Worm (Caenorhabditis elegans) whole organism, late embryonic: Measurements from ENCODE around the gene R08F11.4.

Source experiments
- F13H6.1 ChIP-seq: sonication (generic microtip); optimal IDR thresholded peaks from 2 replicates; lab custom pipeline; 2016; ENCODE audit warnings: missing genetic modification characterization, missing compliant biosample characterization
- ahr-1 ChIP-seq: sonication (generic microtip); optimal IDR thresholded peaks from 2 replicates; lab custom pipeline; 2016; ENCODE audit warnings: missing genetic modification characterization, missing compliant biosample characterization
- ama-1 ChIP-seq: fragments of 150-350 bp; optimal IDR thresholded peaks from 2 replicates; lab custom pipeline; 2014
- ceh-14 ChIP-seq: sonication (generic microtip); optimal IDR thresholded peaks from 2 replicates; lab custom pipeline; 2016; ENCODE audit warnings: missing genotype, missing genetic modification characterization, missing compliant biosample characterization
- lin-11 ChIP-seq: fragments of 200-800 bp; sonication (Bioruptor generic); optimal IDR thresholded peaks from 2 replicates; lab custom pipeline; 2018; ENCODE audit warnings: mild to moderate bottlenecking, missing genetic modification characterization, missing compliant biosample characterization
- nhr-11 ChIP-seq: fragments of 150-350 bp; optimal IDR thresholded peaks from 2 replicates; lab custom pipeline; 2014; ENCODE audit warnings: missing biosample characterization, missing genetic modification characterization
- npax-4 ChIP-seq: sonication (generic microtip); optimal IDR thresholded peaks from 2 replicates; lab custom pipeline; 2016; ENCODE audit warnings: missing genetic modification characterization, missing compliant biosample characterization
- pha-4 ChIP-seq: fragments of 150-350 bp; optimal IDR thresholded peaks from 2 replicates; lab custom pipeline; 2018; ENCODE audit warnings: missing biosample characterization, missing genetic modification reagents, missing genetic modification characterization
- tbx-2 ChIP-seq: sonication (generic microtip); optimal IDR thresholded peaks from 2 replicates; lab custom pipeline; 2016; ENCODE audit warnings: missing genetic modification characterization, missing compliant biosample characterization
- tbx-7 ChIP-seq: sonication (generic microtip); optimal IDR thresholded peaks from 2 replicates; lab custom pipeline; 2016; ENCODE audit warnings: missing genotype, missing genetic modification characterization, missing compliant biosample characterization

ce11 chrV:3771437-3772256 lies 33.7 kb downstream of the R08F11.4 start, which contains the start of the genes R08E5.1 and rips-1:
- TF ChIP-seq tbx-7 (no peak), npax-4 (tag; lab: Kevin White, UChicago) (no peak), ceh-14 (tag; lab: Kevin White, UChicago) (no peak), F13H6.1 (no peak), nhr-11 (no peak), ama-1 (lab: Kevin White, UChicago) (no peak), pha-4 (tag; lab: Kevin White, UChicago) (no peak), tbx-2 (tag; lab: Kevin White, UChicago) (no peak), ahr-1 (tag; lab: Kevin White, UChicago) (no peak), lin-11 (tag; lab: Kevin White, UChicago) (no peak)
